Worm (Caenorhabditis elegans): ENCODE measurements around the gene R155.3.

DNA sequence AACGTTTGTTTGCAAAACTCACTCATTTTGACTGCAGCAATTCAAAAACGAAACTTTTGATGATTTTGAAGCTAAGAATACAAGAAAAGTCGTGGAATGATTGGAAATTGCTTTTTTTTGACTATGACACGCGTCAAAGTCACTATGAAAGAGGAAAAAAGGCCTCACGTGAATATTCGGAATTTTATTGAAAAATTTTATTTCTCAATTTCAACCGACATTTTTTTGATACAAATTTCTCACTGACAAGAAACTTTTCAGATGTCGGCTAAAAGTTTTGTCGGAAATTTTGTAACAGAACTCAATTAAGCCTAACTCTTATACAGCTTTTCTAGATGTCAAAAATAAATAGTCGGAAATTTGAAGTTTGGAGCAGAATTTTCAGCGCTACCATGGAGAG is 6.1 kb downstream of the R155.3 start, which contains the start of gene R155.5:
- no peak for TF ChIP-seq ceh-82 (tag; optimal IDR thresholded peaks at IDR 0.05)
- no peak for TF ChIP-seq nhr-10 (tag; optimal IDR thresholded peaks at IDR 0.05)
- TF ChIP-seq nhr-77 (tag; optimal IDR thresholded peaks at IDR 0.05), result no peak
- TF ChIP-seq fos-1 (tag; optimal IDR thresholded peaks at IDR 0.05), result no peak
- no peak for TF ChIP-seq lin-39 (tag; optimal IDR thresholded peaks at IDR 0.05)
- no peak for TF ChIP-seq aly-2 (tag; optimal IDR thresholded peaks at IDR 0.05)
- TF ChIP-seq mdl-1 (tag; optimal IDR thresholded peaks at IDR 0.05), result no peak
- TF ChIP-seq elt-3 (tag; optimal IDR thresholded peaks at IDR 0.05), result no peak

Data from whole organism, L2 larva.